Fruit fly (Drosophila melanogaster) whole organism, embryonic: Measurements from ENCODE around the gene Nepl18.
A peak's percentile ranks its signal among the peaks of the same experiment; 100 is the strongest.

ENCODE experiments used
- Atf6 ChIP-seq: fragments of 200-800 bp; sonication (Bioruptor generic); IDR thresholded peaks from 2 replicates; pipeline ENCODE4 v1.3.6; 2022; ENCODE audit warnings: missing biosample characterization, missing genetic modification characterization
- B-H1 ChIP-seq: fragments of 200-800 bp; sonication (Bioruptor generic); IDR thresholded peaks from 3 replicates; pipeline ENCODE4 v1.3.6; 2022; ENCODE audit warnings: missing biosample characterization, missing genetic modification characterization
- CG11247 ChIP-seq: fragments of 200-800 bp; sonication (Bioruptor generic); IDR thresholded peaks from 2 replicates; pipeline ENCODE4 v1.3.6; 2022; ENCODE audit warnings: missing biosample characterization, missing genetic modification characterization
- CG12104 ChIP-seq: fragments of 200-800 bp; sonication (Bioruptor generic); optimal IDR thresholded peaks from 3 replicates; lab custom pipeline; 2016; ENCODE audit warnings: missing biosample characterization, missing genetic modification characterization
- CG1233 ChIP-seq: fragments of 200-800 bp; sonication (Bioruptor generic); optimal IDR thresholded peaks from 4 replicates; lab custom pipeline; 2018; ENCODE audit warnings: missing biosample characterization, mild to moderate bottlenecking, missing genetic modification characterization
- CG13424 ChIP-seq: fragments of 200-800 bp; sonication (Bioruptor generic); optimal IDR thresholded peaks from 2 replicates; lab custom pipeline; 2019; ENCODE audit warnings: missing biosample characterization, mild to moderate bottlenecking, missing genetic modification characterization, moderate library complexity
- CG13624 ChIP-seq: fragments of 200-800 bp; sonication (Bioruptor generic); optimal IDR thresholded peaks from 2 replicates; lab custom pipeline; 2016; ENCODE audit warnings: missing biosample characterization, missing genetic modification characterization
- CG15011 ChIP-seq: fragments of 200-800 bp; sonication (Bioruptor generic); optimal IDR thresholded peaks from 3 replicates; lab custom pipeline; 2018; ENCODE audit warnings: missing biosample characterization, mild to moderate bottlenecking, missing genetic modification characterization
- CG15269 ChIP-seq: fragments of 200-800 bp; sonication (Bioruptor generic); optimal IDR thresholded peaks from 2 replicates; lab custom pipeline; 2018; ENCODE audit warnings: missing biosample characterization, mild to moderate bottlenecking, missing genetic modification characterization, moderate library complexity
- CG17912 ChIP-seq: fragments of 200-800 bp; sonication (Bioruptor generic); optimal IDR thresholded peaks from 2 replicates; lab custom pipeline; 2018; ENCODE audit warnings: missing biosample characterization, mild to moderate bottlenecking, missing genetic modification characterization
- CG18011 ChIP-seq: fragments of 200-800 bp; sonication (Bioruptor generic); optimal IDR thresholded peaks from 2 replicates; lab custom pipeline; 2017; ENCODE audit warnings: missing biosample characterization, missing genetic modification characterization, mild to moderate bottlenecking, moderate library complexity, missing genotype
- CG30020 ChIP-seq: fragments of 200-800 bp; optimal IDR thresholded peaks from 2 replicates; lab custom pipeline; 2019; ENCODE audit warnings: missing biosample characterization, mild to moderate bottlenecking, missing genetic modification characterization, moderate library complexity
- CG32532 ChIP-seq: fragments of 200-800 bp; sonication (Bioruptor generic); IDR thresholded peaks from 2 replicates; pipeline ENCODE4 v1.3.6; 2022; ENCODE audit warnings: missing biosample characterization, missing genetic modification characterization
- CG3726 ChIP-seq: fragments of 200-800 bp; sonication (Bioruptor generic); IDR thresholded peaks from 3 replicates; pipeline ENCODE4, ENCODE4 v1.3.6; 2022; ENCODE audit warnings: missing biosample characterization, missing genetic modification characterization
- CG42726 ChIP-seq: fragments of 200-800 bp; sonication (Bioruptor generic); IDR thresholded peaks from 2 replicates; pipeline ENCODE4 v1.3.6; 2022; ENCODE audit warnings: missing biosample characterization, missing genetic modification characterization; ENCODE audit not compliant: partially characterized antibody
- CG6689 ChIP-seq: fragments of 200-800 bp; sonication (Bioruptor generic); IDR thresholded peaks from 2 replicates; pipeline ENCODE4 v1.3.6; 2022; ENCODE audit warnings: missing biosample characterization, missing genetic modification characterization
- CG6765 ChIP-seq: fragments of 200-800 bp; sonication (Bioruptor generic); optimal IDR thresholded peaks from 3 replicates; lab custom pipeline; 2017; ENCODE audit warnings: missing biosample characterization, mild to moderate bottlenecking, missing genetic modification characterization
- CG8281 ChIP-seq: fragments of 200-800 bp; sonication (Bioruptor generic); optimal IDR thresholded peaks from 2 replicates; lab custom pipeline; 2018; ENCODE audit warnings: missing biosample characterization, mild to moderate bottlenecking, missing genetic modification characterization, moderate library complexity
- CG8924 ChIP-seq: fragments of 200-800 bp; optimal IDR thresholded peaks from 3 replicates; lab custom pipeline; 2019; ENCODE audit warnings: missing biosample characterization, mild to moderate bottlenecking, missing genetic modification characterization, moderate library complexity
- Camta ChIP-seq: fragments of 200-800 bp; sonication (Bioruptor generic); optimal IDR thresholded peaks from 2 replicates; lab custom pipeline; 2016; ENCODE audit warnings: missing biosample characterization, missing genetic modification characterization
- Dfd ChIP-seq, 2 experiments: fragments of >200 bp; optimal IDR thresholded peaks; 2 replicates each; lab custom pipeline; 2017; ENCODE audit warnings: missing biosample characterization in 2 of 2, missing genetic modification characterization in 2 of 2
- ERR ChIP-seq: fragments of 200-800 bp; sonication (Bioruptor generic); optimal IDR thresholded peaks from 2 replicates; lab custom pipeline; 2016; ENCODE audit warnings: missing biosample characterization, missing genetic modification characterization
- HLH4C ChIP-seq: fragments of 200-800 bp; sonication (Bioruptor generic); IDR thresholded peaks from 3 replicates; pipeline ENCODE4 v1.3.6; 2022; ENCODE audit warnings: missing biosample characterization, missing genetic modification characterization; ENCODE audit not compliant: partially characterized antibody
- HmgZ ChIP-seq: fragments of 200-800 bp; sonication (Bioruptor generic); optimal IDR thresholded peaks from 2 replicates; lab custom pipeline; 2018; ENCODE audit warnings: missing biosample characterization, mild to moderate bottlenecking, missing genetic modification characterization
- Hr78 ChIP-seq, 2 experiments: fragments of 200-800 bp in 1 of 2; fragments of >200 bp in 1 of 2; sonication (Bioruptor generic) in 1 of 2; optimal IDR thresholded peaks; 2 replicates each; lab custom pipeline; 2017 to 2019; ENCODE audit warnings: missing biosample characterization in 2 of 2, missing genetic modification characterization in 2 of 2, mild to moderate bottlenecking in 1 of 2, moderate library complexity in 1 of 2
- Mes4 ChIP-seq: fragments of 200-800 bp; sonication (Bioruptor generic); optimal IDR thresholded peaks from 2 replicates; lab custom pipeline; 2016; ENCODE audit warnings: missing biosample characterization, missing genetic modification characterization
- Nf-YA ChIP-seq: fragments of 200-800 bp; sonication (Bioruptor generic); IDR thresholded peaks from 2 replicates; pipeline ENCODE4 v1.3.6; 2022; ENCODE audit warnings: missing biosample characterization, missing genetic modification characterization
- Oaz ChIP-seq: fragments of 200-800 bp; sonication (Bioruptor generic); IDR thresholded peaks from 2 replicates; pipeline ENCODE4 v1.3.6; 2022; ENCODE audit warnings: missing biosample characterization, missing genetic modification characterization
- Pdp1 ChIP-seq, 2 experiments: fragments of 200-800 bp; sonication (Bioruptor generic); optimal IDR thresholded peaks; 3 replicates each; lab custom pipeline; 2016; ENCODE audit warnings: missing biosample characterization in 2 of 2, missing genetic modification characterization in 2 of 2, mild to moderate bottlenecking in 1 of 2, moderate library complexity in 1 of 2
- Scr ChIP-seq: fragments of 200-800 bp; sonication (Bioruptor generic); IDR thresholded peaks from 2 replicates; pipeline ENCODE4 v1.3.6; 2022; ENCODE audit warnings: missing biosample characterization, missing genetic modification characterization; ENCODE audit not compliant: partially characterized antibody
- Spps ChIP-seq: fragments of 200-800 bp; sonication (Bioruptor generic); optimal IDR thresholded peaks from 2 replicates; lab custom pipeline; 2018; ENCODE audit warnings: missing biosample characterization, mild to moderate bottlenecking, missing genetic modification characterization
- Sry-δ ChIP-seq: fragments of 200-800 bp; sonication (Bioruptor generic); optimal IDR thresholded peaks from 2 replicates; lab custom pipeline; 2016; ENCODE audit warnings: missing biosample characterization, missing genetic modification characterization
- YL-1 ChIP-seq: fragments of 200-800 bp; sonication (Bioruptor generic); optimal IDR thresholded peaks from 3 replicates; lab custom pipeline; 2017; ENCODE audit warnings: missing biosample characterization, mild to moderate bottlenecking, missing genetic modification characterization
- ab ChIP-seq: fragments of 200-800 bp; sonication (Bioruptor generic); optimal IDR thresholded peaks from 2 replicates; lab custom pipeline; 2016; ENCODE audit warnings: missing biosample characterization, missing genetic modification characterization
- btn ChIP-seq: fragments of 200-800 bp; sonication (Bioruptor generic); optimal IDR thresholded peaks from 2 replicates; lab custom pipeline; 2016; ENCODE audit warnings: missing biosample characterization, missing genetic modification characterization
- emc ChIP-seq: fragments of 200-800 bp; sonication (Bioruptor generic); optimal IDR thresholded peaks from 2 replicates; lab custom pipeline; 2016; ENCODE audit warnings: missing biosample characterization, missing genetic modification characterization
- fd96Cb ChIP-seq: fragments of 200-800 bp; sonication (Bioruptor generic); optimal IDR thresholded peaks from 2 replicates; lab custom pipeline; 2018; ENCODE audit warnings: missing biosample characterization, mild to moderate bottlenecking, missing genetic modification characterization, moderate library complexity
- fru ChIP-seq: fragments of >200 bp; optimal IDR thresholded peaks from 2 replicates; lab custom pipeline; 2017
- fu2 ChIP-seq: fragments of 200-800 bp; sonication (Bioruptor generic); optimal IDR thresholded peaks from 2 replicates; lab custom pipeline; 2016; ENCODE audit warnings: missing biosample characterization, missing genetic modification characterization
- kah ChIP-seq: fragments of 200-800 bp; sonication (Bioruptor generic); optimal IDR thresholded peaks from 2 replicates; lab custom pipeline; 2018; ENCODE audit warnings: missing biosample characterization, mild to moderate bottlenecking, missing genetic modification characterization
- maf-S ChIP-seq: fragments of 200-800 bp; sonication (Bioruptor generic); optimal IDR thresholded peaks from 2 replicates; lab custom pipeline; 2016; ENCODE audit warnings: missing biosample characterization, missing genetic modification characterization
- odd ChIP-seq: fragments of 200-800 bp; sonication (Bioruptor generic); optimal IDR thresholded peaks from 2 replicates; lab custom pipeline; 2017; ENCODE audit warnings: missing biosample characterization, mild to moderate bottlenecking, missing genetic modification characterization
- run ChIP-seq: fragments of 200-800 bp; sonication (Bioruptor generic); optimal IDR thresholded peaks from 3 replicates; lab custom pipeline; 2018; ENCODE audit warnings: missing biosample characterization, mild to moderate bottlenecking, missing genetic modification characterization
- sc ChIP-seq, 3 experiments: fragments of >200 bp in 2 of 3; fragments of 200-800 bp in 1 of 3; sonication (Bioruptor generic) in 1 of 3; optimal IDR thresholded peaks; 2 replicates in 2 of 3; 3 replicates in 1 of 3; lab custom pipeline; 2017; ENCODE audit warnings: mild to moderate bottlenecking in 1 of 3, missing biosample characterization in 1 of 3, missing genetic modification characterization in 1 of 3, missing genetic modification reagents in 1 of 3
- seq ChIP-seq: fragments of 200-800 bp; sonication (Bioruptor generic); IDR thresholded peaks from 2 replicates; pipeline ENCODE4 v1.3.6; 2022; ENCODE audit warnings: missing biosample characterization, missing genetic modification characterization
- sisA ChIP-seq: fragments of 200-800 bp; sonication (Bioruptor generic); IDR thresholded peaks from 2 replicates; pipeline ENCODE4 v1.3.6; 2022; ENCODE audit warnings: missing biosample characterization, missing genetic modification characterization
- so ChIP-seq: fragments of 200-800 bp; sonication (Bioruptor generic); IDR thresholded peaks from 3 replicates; pipeline ENCODE4 v1.3.6; 2022; ENCODE audit warnings: missing biosample characterization, missing genetic modification characterization
- tap ChIP-seq: fragments of 200-800 bp; optimal IDR thresholded peaks from 3 replicates; lab custom pipeline; 2019; ENCODE audit warnings: missing biosample characterization, mild to moderate bottlenecking, missing genetic modification characterization, moderate library complexity
- twi ChIP-seq: fragments of 200-800 bp; optimal IDR thresholded peaks from 2 replicates; lab custom pipeline; 2019; ENCODE audit warnings: missing biosample characterization, mild to moderate bottlenecking, missing genetic modification characterization, moderate library complexity
- vfl ChIP-seq: fragments of 200-800 bp; sonication (Bioruptor generic); optimal IDR thresholded peaks from 2 replicates; lab custom pipeline; 2016; ENCODE audit warnings: missing biosample characterization, missing genetic modification characterization
- vnd ChIP-seq: fragments of 200-800 bp; sonication (Bioruptor generic); IDR thresholded peaks from 3 replicates; pipeline ENCODE4 v1.3.6; 2022; ENCODE audit warnings: missing biosample characterization, missing genetic modification characterization; ENCODE audit not compliant: partially characterized antibody

Gene Nepl18

DNA sequence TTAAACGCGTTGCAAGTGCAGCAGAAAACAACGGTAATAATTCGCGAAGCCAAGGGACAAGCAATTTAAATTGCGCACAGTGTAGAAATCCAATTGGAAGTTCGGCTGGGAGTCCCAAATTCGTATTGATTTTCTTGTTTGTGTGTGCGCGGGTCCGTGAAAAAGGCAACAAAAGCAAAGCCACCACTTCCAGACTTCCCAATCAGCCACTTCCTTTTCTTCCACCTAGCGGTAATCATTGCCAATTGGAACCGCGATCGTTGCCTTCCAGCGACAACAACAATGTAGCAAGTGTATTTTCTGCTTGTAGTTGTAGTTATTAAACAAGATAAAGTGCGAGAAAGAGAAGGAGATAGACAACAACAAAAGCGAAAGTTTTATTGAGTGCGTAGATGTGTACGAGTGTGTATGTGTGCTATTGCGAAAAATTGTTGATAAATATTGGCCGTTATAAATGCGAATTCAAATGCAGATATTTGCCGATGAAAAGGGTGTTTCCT lies 30.0 kb upstream of the Nepl18 start (continued):
- TF ChIP-seq CG8281 (tag; lab: Kevin White, UChicago) (no peak), CG6765 (GFP tag; lab: Kevin White, UChicago) (peak; percentile 39), CG8924 (tag; lab: Kevin White, UChicago) (no peak), CG42726 (no peak), sc (optimal IDR thresholded peaks at IDR 0.05; lab: Kevin White, UChicago) (no peak), sc (GFP tag; optimal IDR thresholded peaks at IDR 0.05; lab: Kevin White, UChicago) (no peak), CG3726 (GFP tag; lab: Robert Waterston, UW) (no peak), HLH4C (no peak), fru (lab: Kevin White, UChicago) (no peak), sisA (GFP tag; lab: Robert Waterston, UW) (no peak), btn (peak; percentile 3), Scr (no peak), kah (GFP tag; lab: Kevin White, UChicago) (no peak), B-H1 (GFP tag; lab: Robert Waterston, UW) (no peak), ab (GFP tag; lab: Kevin White, UChicago) (no peak), CG15011 (GFP tag; lab: Kevin White, UChicago) (no peak), Oaz (no peak), CG17912 (GFP tag; lab: Kevin White, UChicago) (no peak), Nf-YA (GFP tag; lab: Robert Waterston, UW) (no peak), CG1233 (GFP tag; lab: Kevin White, UChicago) (no peak), emc (no peak), maf-S (GFP tag; lab: Kevin White, UChicago) (no peak), Camta (no peak), Spps (tag; lab: Kevin White, UChicago) (no peak), Hr78 (GFP tag; optimal IDR thresholded peaks at IDR 0.05; lab: Kevin White, UChicago) (no peak), seq (GFP tag; lab: Robert Waterston, UW) (no peak), so (GFP tag; lab: Robert Waterston, UW) (no peak), Dfd (GFP tag; optimal IDR thresholded peaks at IDR 0.05; lab: Kevin White, UChicago) (no peak), fd96Cb (tag; lab: Kevin White, UChicago) (no peak), vnd (no peak), Atf6 (peak; percentile 10; the same call in 1 of the 2 replicates), Pdp1 (GFP tag; optimal IDR thresholded peaks at IDR 0.05; lab: Kevin White, UChicago) (no peak), HmgZ (tag; lab: Kevin White, UChicago) (no peak), YL-1 (GFP tag; lab: Kevin White, UChicago) (no peak), CG30020 (tag; lab: Kevin White, UChicago) (no peak), ERR (no peak), fu2 (GFP tag; lab: Kevin White, UChicago) (no peak), Sry-δ (GFP tag; lab: Kevin White, UChicago) (no peak), CG12104 (GFP tag; lab: Kevin White, UChicago) (no peak), CG15269 (no peak), CG13624 (GFP tag; lab: Kevin White, UChicago) (no peak), CG18011 (no peak), vfl (GFP tag; lab: Kevin White, UChicago) (no peak), CG32532 (GFP tag; lab: Robert Waterston, UW) (no peak), CG11247 (GFP tag; lab: Robert Waterston, UW) (no peak), CG6689 (GFP tag; lab: Robert Waterston, UW) (no peak), tap (tag; lab: Kevin White, UChicago) (no peak), twi (tag; lab: Kevin White, UChicago) (no peak), odd (GFP tag; lab: Kevin White, UChicago) (no peak), Mes4 (GFP tag; lab: Kevin White, UChicago) (peak; percentile 28), CG13424 (tag; lab: Kevin White, UChicago) (no peak), run (tag; lab: Kevin White, UChicago) (no peak)
